Fruit fly (Drosophila melanogaster) whole organism, pupa: ENCODE data around the gene CG43072.

Experiments
- CG10348 ChIP-seq: fragments of 200-800 bp; sonication (Bioruptor generic); IDR thresholded peaks from 2 replicates; pipeline ENCODE4 v1.3.6; 2022; ENCODE audit warnings: missing biosample characterization, missing genetic modification characterization
- CG13204 ChIP-seq: fragments of 200-800 bp; sonication (Bioruptor generic); optimal IDR thresholded peaks from 2 replicates; lab custom pipeline; 2018; ENCODE audit warnings: missing biosample characterization, mild to moderate bottlenecking, missing genetic modification characterization, moderate library complexity
- CG34367 ChIP-seq: fragments of 200-800 bp; sonication (Bioruptor generic); optimal IDR thresholded peaks from 2 replicates; lab custom pipeline; 2018; ENCODE audit warnings: missing biosample characterization, mild to moderate bottlenecking, missing genetic modification characterization
- CG4496 ChIP-seq: fragments of 200-800 bp; sonication (Bioruptor generic); IDR thresholded peaks from 3 replicates; pipeline ENCODE4 v1.3.6; 2022; ENCODE audit warnings: missing biosample characterization, missing genetic modification characterization
- CG8159 ChIP-seq: fragments of 200-800 bp; sonication (Bioruptor generic); optimal IDR thresholded peaks from 3 replicates; lab custom pipeline; 2018; ENCODE audit warnings: missing biosample characterization, mild to moderate bottlenecking, missing genetic modification characterization, moderate library complexity
- CG8301 ChIP-seq: fragments of 200-800 bp; sonication (Bioruptor generic); optimal IDR thresholded peaks from 2 replicates; lab custom pipeline; 2018; ENCODE audit warnings: missing biosample characterization, mild to moderate bottlenecking, missing genetic modification characterization
- CG9948 ChIP-seq: fragments of 200-800 bp; sonication (Bioruptor generic); optimal IDR thresholded peaks from 2 replicates; lab custom pipeline; 2018; ENCODE audit warnings: missing biosample characterization, mild to moderate bottlenecking, missing genetic modification characterization, moderate library complexity
- EcR ChIP-seq: fragments of 200-800 bp; sonication (Bioruptor generic); optimal IDR thresholded peaks from 3 replicates; lab custom pipeline; 2019; ENCODE audit warnings: missing biosample characterization, missing genetic modification characterization, mild to moderate bottlenecking, moderate library complexity, missing genetic modification reagents
- Pif1A ChIP-seq: fragments of 200-800 bp; sonication (Bioruptor generic); optimal IDR thresholded peaks from 3 replicates; lab custom pipeline; 2016; ENCODE audit warnings: missing biosample characterization, missing genetic modification characterization
- Pif1B ChIP-seq: fragments of 200-800 bp; sonication (Bioruptor generic); optimal IDR thresholded peaks from 3 replicates; lab custom pipeline; 2016; ENCODE audit warnings: missing biosample characterization, missing genetic modification characterization
- fd96Ca ChIP-seq: fragments of 200-800 bp; sonication (Bioruptor generic); IDR thresholded peaks from 3 replicates; pipeline ENCODE4 v1.3.6; 2022; ENCODE audit warnings: missing biosample characterization, missing genetic modification characterization
- gl ChIP-seq: fragments of 200-800 bp; sonication (Bioruptor generic); optimal IDR thresholded peaks from 2 replicates; lab custom pipeline; 2018; ENCODE audit warnings: missing biosample characterization, mild to moderate bottlenecking, missing genetic modification characterization
- rn ChIP-seq: fragments of 200-800 bp; sonication (Bioruptor generic); IDR thresholded peaks from 2 replicates; pipeline ENCODE4 v1.3.6; 2022; ENCODE audit warnings: missing biosample characterization, missing genetic modification characterization

DNA sequence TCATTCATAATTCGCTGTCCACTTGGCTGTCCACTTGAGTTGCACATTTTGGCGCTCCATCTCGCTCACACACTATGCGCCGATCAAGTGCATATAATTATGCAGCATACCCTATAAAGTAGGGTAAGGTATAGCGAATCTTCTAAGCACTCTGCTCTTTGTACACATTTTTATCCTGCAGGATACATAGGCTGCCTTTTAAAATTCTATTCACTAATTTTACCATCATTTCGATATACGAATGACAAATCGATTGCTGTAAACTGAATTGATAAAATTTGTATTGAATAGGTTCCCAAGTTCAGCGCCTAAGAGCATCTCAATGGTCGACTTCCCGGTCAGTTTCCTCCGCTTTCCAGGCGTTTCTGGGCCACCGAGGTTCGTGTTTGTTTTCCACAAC, 47.4 kb downstream of the CG43072 start:
- no peak for TF ChIP-seq CG4496 (GFP tag; lab: Robert Waterston, UW)
- TF ChIP-seq EcR = no peak
- no peak for TF ChIP-seq fd96Ca (GFP tag; lab: Robert Waterston, UW)
- no peak for TF ChIP-seq CG13204 (GFP tag; lab: Kevin White, UChicago)
- no peak for TF ChIP-seq CG10348 (GFP tag; lab: Robert Waterston, UW)
- TF ChIP-seq Pif1B (GFP tag; lab: Kevin White, UChicago) = no peak
- TF ChIP-seq CG8301 (tag; lab: Kevin White, UChicago) = peak; percentile 32
- no peak for TF ChIP-seq CG8159 (tag; lab: Kevin White, UChicago)
- no peak for TF ChIP-seq gl (tag; lab: Kevin White, UChicago)
- no peak for TF ChIP-seq rn (GFP tag; lab: Robert Waterston, UW)
- no peak for TF ChIP-seq Pif1A (GFP tag; lab: Kevin White, UChicago)
- no peak for TF ChIP-seq CG34367 (tag; lab: Kevin White, UChicago)
- no peak for TF ChIP-seq CG9948 (tag; lab: Kevin White, UChicago)
